Fruit fly (Drosophila melanogaster): ENCODE measurements around the gene Cdc5.

The Cdc5 gene

DNA sequence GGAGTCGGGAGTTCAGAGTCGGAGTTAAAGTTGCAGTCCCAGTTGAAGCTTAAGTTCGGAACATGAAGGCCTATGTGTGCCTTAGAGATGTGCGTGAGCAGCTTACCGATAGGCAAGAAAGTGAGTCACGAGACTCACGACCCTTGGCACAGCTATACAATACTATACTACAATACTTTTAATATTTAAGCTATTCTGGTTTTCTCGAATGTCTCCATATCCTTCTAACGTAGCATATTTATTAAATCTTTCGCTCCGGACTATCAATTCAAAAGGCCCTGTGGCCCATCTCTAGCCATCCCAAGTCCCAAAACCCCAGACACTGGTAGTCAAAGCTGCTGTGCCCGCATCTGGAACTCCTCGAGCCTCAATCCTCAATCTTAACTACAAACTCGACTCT is 29.0 kb upstream of the Cdc5 start (continued):
- TF ChIP-seq salr (GFP tag; optimal IDR thresholded peaks at IDR 0.05) = no peak
- no peak for TF ChIP-seq CG10631 (GFP tag; optimal IDR thresholded peaks at IDR 0.05)
- no peak for TF ChIP-seq Sox15 (GFP tag; optimal IDR thresholded peaks at IDR 0.05)
- no peak for TF ChIP-seq CG16779 (tag; optimal IDR thresholded peaks at IDR 0.05)
- peak; percentile 23 for TF ChIP-seq dsx (GFP tag; optimal IDR thresholded peaks at IDR 0.05; ENCODE audit: poor library complexity, severe bottlenecking)
- TF ChIP-seq topi (GFP tag; optimal IDR thresholded peaks at IDR 0.05) = peak; percentile 27
- no peak for TF ChIP-seq Hr39 (GFP tag; optimal IDR thresholded peaks at IDR 0.05)
- TF ChIP-seq CG6792 (GFP tag; optimal IDR thresholded peaks at IDR 0.05) = no peak
- no peak for TF ChIP-seq CG8632 (GFP tag; optimal IDR thresholded peaks at IDR 0.05)
- peak; percentile 18 for TF ChIP-seq CG6808 (GFP tag; optimal IDR thresholded peaks at IDR 0.05)
- TF ChIP-seq ss (GFP tag; optimal IDR thresholded peaks at IDR 0.05) = peak in 1 of 2 experiments; percentile 8
- TF ChIP-seq Ets96B (tag; optimal IDR thresholded peaks at IDR 0.05) = no peak
- no peak for TF ChIP-seq Gug (GFP tag; IDR thresholded peaks at IDR 0.05)
- TF ChIP-seq Met (GFP tag; optimal IDR thresholded peaks at IDR 0.05) = peak; percentile 2
- TF ChIP-seq Ets21C (GFP tag; optimal IDR thresholded peaks at IDR 0.05) = no peak
- TF ChIP-seq Eip75B (GFP tag; optimal IDR thresholded peaks at IDR 0.05) = no peak
- TF ChIP-seq CG31627 (GFP tag; optimal IDR thresholded peaks at IDR 0.05) = no peak
- TF ChIP-seq CG11762 (GFP tag; optimal IDR thresholded peaks at IDR 0.05; ENCODE audit: insufficient read depth) = no peak
- no peak for TF ChIP-seq fd85E (GFP tag; optimal IDR thresholded peaks at IDR 0.05)
- TF ChIP-seq svp (GFP tag) = peak; percentile 66
- no peak for TF ChIP-seq fd59A (GFP tag; optimal IDR thresholded peaks at IDR 0.05)
- TF ChIP-seq CG6276 (GFP tag; optimal IDR thresholded peaks at IDR 0.05) = no peak

DNA sequence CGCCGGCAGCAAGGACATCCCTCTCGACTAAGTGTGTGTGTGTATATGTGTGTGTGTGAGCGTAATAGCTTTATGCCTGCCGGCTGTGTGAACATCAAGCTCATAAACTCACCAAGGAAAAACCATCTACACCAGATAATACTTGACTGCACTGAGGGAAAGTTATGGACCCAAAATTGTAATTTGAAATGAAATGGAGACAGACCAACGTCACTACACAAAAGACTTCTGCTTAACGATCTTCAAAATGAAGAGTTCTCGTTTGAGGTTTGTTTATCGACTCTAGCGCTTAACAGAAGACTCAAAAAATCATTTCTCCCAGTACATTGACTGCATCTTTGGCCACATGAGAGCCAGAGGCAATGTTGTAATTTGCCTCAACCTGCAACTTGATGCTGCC is 26.9 kb upstream of the Cdc5 start:
- TF ChIP-seq Gug (GFP tag; IDR thresholded peaks at IDR 0.05) (0 out of 2 replicates have a peak, but pooled peaks have one; percentile 20), CG6276 (GFP tag; optimal IDR thresholded peaks at IDR 0.05) (no peak), topi (GFP tag; optimal IDR thresholded peaks at IDR 0.05) (peak; percentile 73), ss (GFP tag; optimal IDR thresholded peaks at IDR 0.05) (peak in 1 of 2 experiments; percentile 25), pdm3 (GFP tag; optimal IDR thresholded peaks at IDR 0.05) (peak; percentile 55), Smox (GFP tag; optimal IDR thresholded peaks at IDR 0.05) (peak; percentile 67), Sox102F (GFP tag; optimal IDR thresholded peaks at IDR 0.05) (peak; percentile 55), Met (GFP tag; optimal IDR thresholded peaks at IDR 0.05) (peak; percentile 65), esn (GFP tag; optimal IDR thresholded peaks at IDR 0.05) (peak; percentile 72), Eip93F (GFP tag; optimal IDR thresholded peaks at IDR 0.05) (peak; percentile 1), Eip75B (GFP tag; optimal IDR thresholded peaks at IDR 0.05) (peak; percentile 54), OdsH (GFP tag; optimal IDR thresholded peaks at IDR 0.05) (peak; percentile 51), Ets21C (GFP tag; optimal IDR thresholded peaks at IDR 0.05) (peak; percentile 40), Hr39 (GFP tag; optimal IDR thresholded peaks at IDR 0.05) (peak; percentile 73), CG11762 (GFP tag; optimal IDR thresholded peaks at IDR 0.05; ENCODE audit: insufficient read depth) (peak; percentile 36), achi (GFP tag; optimal IDR thresholded peaks at IDR 0.05) (peak; percentile 57), CG6792 (GFP tag; optimal IDR thresholded peaks at IDR 0.05) (peak; percentile 50), CG31627 (GFP tag; optimal IDR thresholded peaks at IDR 0.05) (peak; percentile 69), CG9139 (GFP tag; optimal IDR thresholded peaks at IDR 0.05) (no peak), eg (GFP tag; IDR thresholded peaks at IDR 0.05) (0 out of 3 replicates have a peak, but pooled peaks have one; percentile 13), fd85E (GFP tag; optimal IDR thresholded peaks at IDR 0.05) (peak; percentile 1), CG11902 (GFP tag; optimal IDR thresholded peaks at IDR 0.05) (peak; percentile 36), CG34406 (GFP tag; optimal IDR thresholded peaks at IDR 0.05) (peak; percentile 35), Ets96B (tag; optimal IDR thresholded peaks at IDR 0.05) (peak; percentile 57), CG6808 (GFP tag; optimal IDR thresholded peaks at IDR 0.05) (peak; percentile 26), CG8319 (GFP tag; optimal IDR thresholded peaks at IDR 0.05) (peak; percentile 10), CG10631 (GFP tag; optimal IDR thresholded peaks at IDR 0.05) (peak; percentile 51), fd59A (GFP tag; optimal IDR thresholded peaks at IDR 0.05) (peak; percentile 13), Blimp-1 (GFP tag; optimal IDR thresholded peaks at IDR 0.05) (no peak), cyc (GFP tag; optimal IDR thresholded peaks at IDR 0.05) (peak; percentile 70), dac (GFP tag; optimal IDR thresholded peaks at IDR 0.05) (no peak), CG8119 (GFP tag; IDR thresholded peaks at IDR 0.05) (no peak), CG8632 (GFP tag; optimal IDR thresholded peaks at IDR 0.05) (peak; percentile 4), CG6854 (GFP tag; optimal IDR thresholded peaks at IDR 0.05) (no peak), Hr4 (GFP tag; optimal IDR thresholded peaks at IDR 0.05) (peak; percentile 3), CG10669 (GFP tag; optimal IDR thresholded peaks at IDR 0.05) (peak; percentile 45), svp (GFP tag) (peak; percentile 84), acj6 (GFP tag; optimal IDR thresholded peaks at IDR 0.05) (peak; percentile 61), vri (GFP tag; optimal IDR thresholded peaks at IDR 0.05) (peak; percentile 51), fkh (GFP tag; optimal IDR thresholded peaks at IDR 0.05) (no peak), spab (GFP tag; optimal IDR thresholded peaks at IDR 0.05) (peak; percentile 51), Sox14 (GFP tag; optimal IDR thresholded peaks at IDR 0.05) (peak; percentile 59)
